Fruit fly (Drosophila melanogaster) ovary, adult (tissue): ENCODE data around the gene lft.

Source experiments
- CG17801 ChIP-seq: fragments of 200-800 bp; optimal IDR thresholded peaks from 2 replicates; lab custom pipeline; 2019; ENCODE audit warnings: missing biosample characterization, mild to moderate bottlenecking, missing genetic modification characterization, moderate library complexity; ENCODE audit not compliant: partially characterized antibody

lft gene

dm6 chr2L:10364229-10364628 lies at the start of gene lft:
lft (plus strand) TSS chr2L:10364471.
- no peak for TF ChIP-seq CG17801

DNA sequence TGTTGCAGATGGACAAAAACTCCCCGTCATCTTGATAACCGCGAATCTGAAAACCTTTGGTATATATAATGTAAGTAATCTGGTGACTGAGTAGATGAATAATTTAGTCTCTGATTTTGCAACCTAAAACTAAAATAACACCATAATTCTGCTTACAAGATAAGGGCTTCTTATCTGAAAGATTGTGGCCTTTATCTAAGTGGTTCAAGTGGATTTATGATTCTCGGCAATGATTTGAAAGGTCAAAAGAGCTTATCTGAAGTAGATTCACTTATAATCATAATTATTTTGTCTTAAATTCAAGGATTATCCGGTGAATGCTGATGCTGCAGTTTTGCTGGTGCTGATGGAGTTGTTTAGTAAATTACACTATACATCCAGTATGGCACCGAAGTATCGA lies 48.4 kb upstream of the lft start:
- no peak for TF ChIP-seq CG17801

- no peak for TF ChIP-seq CG17801
Measured at dm6 chr2L:10320174-10320775, 44.0 kb upstream of the lft start.

dm6 chr2L:10321036-10321583 lies 43.2 kb upstream of the lft start:
- TF ChIP-seq CG17801: no peak

DNA sequence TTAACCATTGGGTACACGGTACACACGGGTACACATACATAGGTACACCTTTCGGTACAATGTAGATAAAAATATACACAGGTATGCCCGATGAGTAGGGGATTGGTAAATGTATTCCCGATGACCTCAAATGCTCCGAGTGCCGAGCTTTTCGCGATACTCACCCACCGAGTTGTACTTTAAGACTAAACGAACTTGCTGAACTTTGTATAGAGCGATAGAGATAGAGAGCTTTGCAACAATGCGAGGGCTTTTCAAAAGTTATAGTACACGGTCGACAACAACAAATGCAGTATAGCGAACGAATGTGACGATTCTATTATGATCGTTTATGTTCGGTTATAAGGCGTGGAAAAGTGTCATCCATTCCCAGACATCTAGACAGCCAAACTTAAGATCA lies 42.7 kb upstream of the lft start:
- peak; percentile 75 for TF ChIP-seq CG17801

dm6 chr2L:10322176-10322575 lies 42.1 kb upstream of the lft start, which contains the start of gene CG4995:
CG4995 (plus strand) TSS chr2L:10322476.
- TF ChIP-seq CG17801: no peak

DNA sequence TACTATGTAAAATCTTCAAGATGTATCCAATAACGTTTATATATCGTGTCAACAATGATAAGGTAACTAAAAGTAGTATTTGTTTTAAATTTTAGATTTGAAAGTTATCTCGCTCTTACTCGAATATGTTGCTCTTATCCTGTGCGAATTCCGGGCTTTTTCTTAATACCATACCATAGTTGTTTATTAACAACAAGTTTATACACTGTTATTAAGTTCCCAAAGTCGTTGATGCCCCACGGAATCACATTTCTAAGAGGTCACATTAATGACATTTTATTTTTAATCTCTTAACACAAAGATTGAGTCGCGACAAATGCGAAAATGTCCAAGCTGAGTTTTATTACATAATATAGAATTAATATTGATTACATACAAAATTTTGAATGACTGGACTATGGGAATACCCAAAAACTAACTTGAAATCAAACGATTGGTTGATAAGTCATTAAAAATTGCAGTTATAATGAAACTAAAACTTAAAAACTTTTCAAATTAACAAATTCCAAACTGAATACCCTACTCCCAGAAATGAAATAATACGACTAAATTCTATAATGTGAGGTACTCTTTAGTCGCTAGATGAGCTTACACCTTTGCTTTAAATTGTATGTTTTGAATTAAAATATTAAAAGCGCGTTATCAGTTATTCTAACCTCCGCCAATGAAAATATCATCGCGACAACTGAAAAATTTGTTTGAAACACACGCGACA lies 41.3 kb upstream of the lft start, which contains the start of gene CG5381:
TSS of gene CG5381 (minus strand) at position 330 of the 715 bp plus-strand sequence.
- TF ChIP-seq CG17801: no peak

- TF ChIP-seq CG17801: no peak
Measured at dm6 chr2L:10327790-10328189, 36.5 kb upstream of the lft start, which contains the start of gene RnrL. RnrL (minus strand) TSS chr2L:10327943.

DNA sequence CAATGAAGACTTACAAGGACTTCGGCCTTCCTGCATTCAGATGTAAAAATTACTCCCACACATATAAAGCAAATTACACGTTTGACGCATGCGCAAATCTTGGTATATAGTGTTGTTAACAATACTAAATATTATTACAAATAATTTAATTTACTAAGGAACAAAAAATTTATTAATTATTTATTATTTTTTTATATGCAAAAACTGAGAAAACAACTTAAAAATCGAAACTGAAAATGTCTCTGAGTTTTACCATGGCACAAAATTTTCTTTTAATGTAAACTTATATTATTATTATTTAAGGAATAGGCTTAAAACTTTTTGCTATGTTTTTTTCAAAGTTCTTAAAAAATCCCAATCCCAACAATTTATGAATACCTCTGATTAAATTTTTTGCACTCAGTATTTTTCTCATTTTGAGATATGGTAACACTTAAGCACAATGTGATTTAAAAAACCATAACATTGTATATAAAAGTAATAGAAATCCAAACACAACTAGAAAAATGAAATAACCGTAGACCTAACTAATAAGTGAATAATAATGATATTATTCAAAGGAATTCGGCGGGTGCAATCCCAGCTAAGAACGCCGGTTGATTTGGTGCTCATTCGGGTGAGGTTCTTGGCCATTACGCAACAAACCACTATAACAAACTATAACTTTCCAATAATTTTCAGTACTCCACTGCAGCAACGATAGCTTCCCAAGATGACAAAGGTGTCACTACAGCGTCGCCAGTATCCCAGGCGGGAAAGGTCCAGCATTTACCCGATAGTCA lies 33.0 kb upstream of the lft start, which contains the start of the genes Schip1 and Cox10:
TSS of gene Schip1 (minus strand) at position 51 of the 782 bp plus-strand sequence.
TSS of gene Cox10 (plus strand) at position 406 of the 782 bp plus-strand sequence.
- TF ChIP-seq CG17801: no peak

- TF ChIP-seq CG17801: no peak
Measured at dm6 chr2L:10333091-10333991, 30.9 kb upstream of the lft start, which contains the start of gene GATAd. GATAd (plus strand) TSS chr2L:10333734.

DNA sequence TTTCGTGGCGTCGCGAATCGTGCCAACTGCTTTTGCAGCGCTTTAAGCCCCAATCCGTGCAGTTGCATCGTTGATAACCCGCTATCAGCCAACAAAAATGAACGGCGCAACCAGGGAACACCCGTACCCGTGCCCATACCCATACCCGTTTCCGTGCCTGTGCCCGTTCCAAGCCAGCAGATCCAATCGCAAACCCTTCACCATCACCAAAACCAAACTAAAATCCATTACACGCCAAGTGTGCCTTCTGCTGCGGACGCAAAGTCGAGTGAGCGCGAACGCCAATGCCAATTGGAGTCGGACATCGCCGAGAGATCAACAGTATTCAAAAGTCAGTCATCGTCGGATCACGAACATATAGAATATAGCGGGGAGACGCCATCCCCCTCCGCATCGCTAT lies 30.1 kb upstream of the lft start:
- TF ChIP-seq CG17801: no peak

- peak; percentile 46 for TF ChIP-seq CG17801
Measured at dm6 chr2L:10334854-10335277, 29.4 kb upstream of the lft start.

dm6 chr2L:10339212-10339721 lies 25.0 kb upstream of the lft start, which contains the start of gene SamDC:
SamDC (plus strand) TSS chr2L:10339457.
- peak; percentile 54 for TF ChIP-seq CG17801

dm6 chr2L:10339841-10340240 lies 24.4 kb upstream of the lft start:
- TF ChIP-seq CG17801: no peak

dm6 chr2L:10341405-10341804 lies 22.9 kb upstream of the lft start, which contains the start of gene CG31715:
CG31715 (plus strand) TSS chr2L:10341616.
- TF ChIP-seq CG17801: peak; percentile 33
